Worm (Caenorhabditis elegans): Measurements from ENCODE around the gene eif-1.

Gene eif-1

ce11 chrII:5008033-5008432 lies 14.7 kb upstream of the eif-1 start, which contains the start of gene F59A6.3:
Gene F59A6.3, plus strand, starts transcription at chrII:5008333.
- TF ChIP-seq fos-1 (tag; optimal IDR thresholded peaks at IDR 0.05): no peak

DNA sequence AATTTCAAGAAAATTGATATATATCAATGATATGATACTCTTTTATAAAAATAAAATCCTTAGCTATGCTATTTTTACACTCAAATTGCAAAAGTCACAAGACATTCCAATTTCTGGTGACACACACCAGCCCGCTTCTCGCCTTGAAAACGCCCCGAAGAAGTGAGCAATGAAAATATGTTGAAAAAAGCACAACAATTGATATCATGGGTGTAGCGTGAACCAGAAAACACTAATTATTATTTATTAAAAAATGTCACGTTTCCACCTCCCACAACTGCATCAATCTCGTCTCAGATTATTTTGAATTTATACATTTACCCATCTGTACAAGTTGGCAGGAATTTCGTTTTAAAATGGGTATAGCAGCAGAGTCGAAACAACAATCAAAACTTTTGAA lies 11.4 kb upstream of the eif-1 start, which contains the start of gene F59A6.4:
F59A6.4 (plus strand) TSS at position 301 of the 400 bp plus-strand sequence.
- TF ChIP-seq unc-62 (GFP tag; optimal IDR thresholded peaks at IDR 0.05) (no peak), Y116A8C.19 (tag; optimal IDR thresholded peaks at IDR 0.05; ENCODE audit: borderline replicate concordance) (no peak), swsn-7 (tag; optimal IDR thresholded peaks at IDR 0.05) (no peak), fkh-8 (tag; optimal IDR thresholded peaks at IDR 0.05) (no peak), ztf-11 (tag; optimal IDR thresholded peaks at IDR 0.05) (no peak), efl-3 (GFP tag; optimal IDR thresholded peaks at IDR 0.05) (no peak)

- TF ChIP-seq sptf-1 (tag; optimal IDR thresholded peaks at IDR 0.05) (no peak), nhr-77 (tag; optimal IDR thresholded peaks at IDR 0.05) (no peak), nhr-19 (GFP tag; conservative IDR thresholded peaks at IDR 0.05) (no peak), ztf-11 (tag; optimal IDR thresholded peaks at IDR 0.05) (no peak), nhr-11 (tag; optimal IDR thresholded peaks at IDR 0.05) (no peak), C04F5.9 (tag; optimal IDR thresholded peaks at IDR 0.05) (no peak), nhr-90 (tag; optimal IDR thresholded peaks at IDR 0.05; ENCODE audit: poor library complexity) (no peak), efl-3 (GFP tag; optimal IDR thresholded peaks at IDR 0.05) (no peak), unc-130 (tag; optimal IDR thresholded peaks at IDR 0.05) (no peak), tbx-2 (tag; optimal IDR thresholded peaks at IDR 0.05) (no peak), jun-1 (tag; optimal IDR thresholded peaks at IDR 0.05) (no peak), dsc-1 (tag; optimal IDR thresholded peaks at IDR 0.05) (no peak), hlh-17 (GFP tag; optimal IDR thresholded peaks at IDR 0.05; ENCODE audit: borderline replicate concordance) (no peak), pax-3 (tag; optimal IDR thresholded peaks at IDR 0.05) (no peak), rnt-1 (tag; optimal IDR thresholded peaks at IDR 0.05) (no peak), dpl-1 (GFP tag; optimal IDR thresholded peaks at IDR 0.05) (no peak), lin-13 (GFP tag; optimal IDR thresholded peaks at IDR 0.05) (no peak)
Measured at ce11 chrII:5003660-5004059, 10.3 kb upstream of the eif-1 start, which contains the start of gene F59A6.10. Gene F59A6.10, plus strand, starts transcription at chrII:5003960.

ce11 chrII:5001866-5002265 lies 8.5 kb upstream of the eif-1 start:
- TF ChIP-seq nhr-237 (tag; optimal IDR thresholded peaks at IDR 0.05) (no peak), efl-1 (optimal IDR thresholded peaks at IDR 0.05) (no peak), efl-1 (GFP tag; optimal IDR thresholded peaks at IDR 0.05 in 1 of 2) (peak in 1 of 2 experiments; percentile 94), lin-13 (GFP tag; optimal IDR thresholded peaks at IDR 0.05) (no peak)

- peak in 1 of 2 experiments; percentile 67 for TF ChIP-seq mdl-1 (tag; optimal IDR thresholded peaks at IDR 0.05)
- TF ChIP-seq isw-1 (GFP tag; IDR thresholded peaks at IDR 0.05): peak; percentile 90
- peak; percentile 77 for TF ChIP-seq lin-15B (tag; optimal IDR thresholded peaks at IDR 0.05)
- no peak for TF ChIP-seq alr-1 (tag; optimal IDR thresholded peaks at IDR 0.05; ENCODE audit: borderline replicate concordance)
- TF ChIP-seq pag-3 (tag; optimal IDR thresholded peaks at IDR 0.05; ENCODE audit: borderline replicate concordance, insufficient read depth): no peak
- peak; percentile 93 for TF ChIP-seq nhr-19 (GFP tag; conservative IDR thresholded peaks at IDR 0.05)
- peak; percentile 99 for TF ChIP-seq elt-2 (tag; optimal IDR thresholded peaks at IDR 0.05)
- TF ChIP-seq nhr-12 (tag; optimal IDR thresholded peaks at IDR 0.05): no peak
- TF ChIP-seq pqm-1 (tag; optimal IDR thresholded peaks at IDR 0.05): no peak
- TF ChIP-seq blmp-1 (tag; optimal IDR thresholded peaks at IDR 0.05): no peak
- peak; percentile 50 for TF ChIP-seq nhr-237 (tag; optimal IDR thresholded peaks at IDR 0.05)
- TF ChIP-seq jun-1 (tag; optimal IDR thresholded peaks at IDR 0.05): peak; percentile 89
- no peak for TF ChIP-seq sox-4 (tag; optimal IDR thresholded peaks at IDR 0.05)
- TF ChIP-seq lir-3 (tag; optimal IDR thresholded peaks at IDR 0.05; ENCODE audit: poor library complexity): peak; percentile 85
- peak; percentile 66 for TF ChIP-seq fkh-8 (tag; optimal IDR thresholded peaks at IDR 0.05)
- TF ChIP-seq tbx-2 (tag; optimal IDR thresholded peaks at IDR 0.05): peak; percentile 94
- TF ChIP-seq hpl-2 (GFP tag; optimal IDR thresholded peaks at IDR 0.05): no peak
- TF ChIP-seq ama-1 (optimal IDR thresholded peaks at IDR 0.05): no peak
- no peak for TF ChIP-seq vab-15 (tag; optimal IDR thresholded peaks at IDR 0.05)
- peak; percentile 100 for TF ChIP-seq efl-1 (optimal IDR thresholded peaks at IDR 0.05)
- TF ChIP-seq efl-1 (GFP tag; optimal IDR thresholded peaks at IDR 0.05 in 1 of 2): peak; percentile 100
- TF ChIP-seq lsy-2 (tag; optimal IDR thresholded peaks at IDR 0.05): peak; percentile 95
- TF ChIP-seq tlp-1 (tag; optimal IDR thresholded peaks at IDR 0.05): no peak
- TF ChIP-seq pax-3 (tag; optimal IDR thresholded peaks at IDR 0.05): peak; percentile 79
- peak; percentile 59 for TF ChIP-seq unc-130 (tag; optimal IDR thresholded peaks at IDR 0.05)
- TF ChIP-seq nhr-71 (tag; optimal IDR thresholded peaks at IDR 0.05): peak; percentile 96
- TF ChIP-seq mef-2 (tag; optimal IDR thresholded peaks at IDR 0.05): no peak
- no peak for TF ChIP-seq nhr-28 (tag; optimal IDR thresholded peaks at IDR 0.05)
- peak in 1 of 2 experiments; percentile 78 for TF ChIP-seq ztf-11 (tag; optimal IDR thresholded peaks at IDR 0.05)
Measured at ce11 chrII:4999122-4999521, 5.7 kb upstream of the eif-1 start, which contains the start of gene citk-2. Gene citk-2, plus strand, starts transcription at chrII:4999520.
